Fruit fly (Drosophila melanogaster) whole organism, adult: ENCODE results near the gene mio.

ENCODE experiments used
- CG11617 ChIP-seq: fragments of 200-800 bp; sonication (Bioruptor generic); optimal IDR thresholded peaks from 2 replicates; lab custom pipeline; 2017; ENCODE audit warnings: mild to moderate bottlenecking, missing biosample characterization, missing genetic modification reagents, missing genetic modification characterization
- CG12768 ChIP-seq: fragments of 200-800 bp; sonication (Bioruptor generic); optimal IDR thresholded peaks from 2 replicates; lab custom pipeline; 2017; ENCODE audit warnings: missing biosample characterization, missing genetic modification characterization, mild to moderate bottlenecking, moderate library complexity, missing genetic modification reagents
- CG14711 ChIP-seq: fragments of 200-800 bp; sonication (Bioruptor generic); optimal IDR thresholded peaks from 2 replicates; lab custom pipeline; 2018; ENCODE audit warnings: missing biosample characterization, mild to moderate bottlenecking, missing genetic modification characterization, moderate library complexity
- CG1620 ChIP-seq: fragments of 200-800 bp; sonication (Bioruptor generic); optimal IDR thresholded peaks from 2 replicates; lab custom pipeline; 2016; ENCODE audit warnings: missing biosample characterization, missing genetic modification characterization
- CG33017 ChIP-seq: fragments of 200-800 bp; sonication (Bioruptor generic); optimal IDR thresholded peaks from 2 replicates; lab custom pipeline; 2018; ENCODE audit warnings: missing biosample characterization, mild to moderate bottlenecking, missing genetic modification characterization, moderate library complexity
- CG5204 ChIP-seq: fragments of 200-800 bp; sonication (Bioruptor generic); optimal IDR thresholded peaks from 2 replicates; lab custom pipeline; 2016; ENCODE audit warnings: missing biosample characterization, missing genetic modification characterization
- CG7045 ChIP-seq: fragments of 200-800 bp; sonication (Bioruptor generic); optimal IDR thresholded peaks from 2 replicates; lab custom pipeline; 2017; ENCODE audit warnings: missing biosample characterization, mild to moderate bottlenecking, missing genetic modification characterization
- CG7101 ChIP-seq: fragments of 200-800 bp; sonication (Bioruptor generic); optimal IDR thresholded peaks from 2 replicates; lab custom pipeline; 2018; ENCODE audit warnings: missing biosample characterization, mild to moderate bottlenecking, missing genetic modification characterization, moderate library complexity
- Clk ChIP-seq: fragments of 200-800 bp; sonication (Bioruptor generic); optimal IDR thresholded peaks from 2 replicates; lab custom pipeline; 2017; ENCODE audit warnings: missing biosample characterization, missing genetic modification characterization
- Crg-1 ChIP-seq: fragments of 200-800 bp; sonication (Bioruptor generic); optimal IDR thresholded peaks from 2 replicates; lab custom pipeline; 2016; ENCODE audit warnings: missing biosample characterization, missing genetic modification characterization
- Hr96 ChIP-seq: fragments of 200-800 bp; sonication (Bioruptor generic); optimal IDR thresholded peaks from 2 replicates; lab custom pipeline; 2016; ENCODE audit warnings: missing biosample characterization, missing genetic modification characterization
- Mnt ChIP-seq: fragments of 200-800 bp; sonication (Bioruptor generic); optimal IDR thresholded peaks from 2 replicates; lab custom pipeline; 2016; ENCODE audit warnings: missing biosample characterization, mild to moderate bottlenecking, missing genetic modification characterization
- bab1 ChIP-seq: fragments of 200-800 bp; sonication (Bioruptor generic); optimal IDR thresholded peaks from 3 replicates; lab custom pipeline; 2019; ENCODE audit warnings: missing biosample characterization, mild to moderate bottlenecking, missing genetic modification characterization, moderate library complexity
- cic ChIP-seq: fragments of 200-800 bp; sonication (Bioruptor generic); optimal IDR thresholded peaks from 2 replicates; lab custom pipeline; 2017; ENCODE audit warnings: missing biosample characterization, mild to moderate bottlenecking, missing genetic modification characterization, moderate library complexity
- cnc ChIP-seq, 2 experiments: fragments of >200 bp; optimal IDR thresholded peaks; 2 replicates each; lab custom pipeline; 2017
- kay ChIP-seq: fragments of 200-800 bp; sonication (Bioruptor generic); peaks from one replicate; lab custom pipeline; 2016; ENCODE audit warnings: missing biosample characterization, missing genetic modification characterization, borderline replicate concordance
- ovo ChIP-seq: fragments of 200-800 bp; sonication (Bioruptor generic); optimal IDR thresholded peaks from 2 replicates; lab custom pipeline; 2016; ENCODE audit warnings: missing biosample characterization, missing genetic modification characterization
- pad ChIP-seq: fragments of 200-800 bp; sonication (Bioruptor generic); optimal IDR thresholded peaks from 3 replicates; lab custom pipeline; 2017; ENCODE audit warnings: missing biosample characterization, missing genetic modification characterization, mild to moderate bottlenecking, moderate library complexity, missing genetic modification reagents
- tj ChIP-seq: fragments of 200-800 bp; sonication (Bioruptor generic); optimal IDR thresholded peaks from 3 replicates; lab custom pipeline; 2017; ENCODE audit warnings: missing biosample characterization, mild to moderate bottlenecking, missing genetic modification characterization, moderate library complexity
- toe ChIP-seq: fragments of 200-800 bp; sonication (Bioruptor generic); optimal IDR thresholded peaks from 2 replicates; lab custom pipeline; 2016; ENCODE audit warnings: missing biosample characterization, missing genetic modification characterization

The mio gene

DNA sequence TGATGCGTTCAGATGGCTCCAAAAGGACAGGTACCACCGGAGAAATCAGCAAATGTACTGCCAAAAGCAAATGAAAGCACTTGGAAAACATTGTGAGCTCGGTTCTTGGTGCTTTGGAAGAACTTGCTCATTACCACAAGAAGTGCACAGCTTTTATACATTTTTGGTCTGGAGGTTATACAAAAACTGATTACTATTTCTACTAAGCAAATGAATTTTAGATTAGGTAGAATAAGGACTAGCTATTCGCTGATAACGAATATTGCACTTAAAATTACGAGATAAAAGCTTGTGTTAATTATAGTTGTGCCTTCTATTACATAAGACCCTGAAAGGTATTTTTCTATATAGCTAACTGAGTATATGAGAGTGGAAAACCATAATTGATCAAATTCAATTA is 37.9 kb downstream of the mio start, which contains the start of gene Send1:
Send1 (minus strand) TSS at position 101 of the 400 bp plus-strand sequence.
- TF ChIP-seq cic (GFP tag; lab: Kevin White, UChicago) = no peak
- TF ChIP-seq Hr96 = no peak
- no peak for TF ChIP-seq toe
- no peak for TF ChIP-seq CG1620 (GFP tag; lab: Kevin White, UChicago)

DNA sequence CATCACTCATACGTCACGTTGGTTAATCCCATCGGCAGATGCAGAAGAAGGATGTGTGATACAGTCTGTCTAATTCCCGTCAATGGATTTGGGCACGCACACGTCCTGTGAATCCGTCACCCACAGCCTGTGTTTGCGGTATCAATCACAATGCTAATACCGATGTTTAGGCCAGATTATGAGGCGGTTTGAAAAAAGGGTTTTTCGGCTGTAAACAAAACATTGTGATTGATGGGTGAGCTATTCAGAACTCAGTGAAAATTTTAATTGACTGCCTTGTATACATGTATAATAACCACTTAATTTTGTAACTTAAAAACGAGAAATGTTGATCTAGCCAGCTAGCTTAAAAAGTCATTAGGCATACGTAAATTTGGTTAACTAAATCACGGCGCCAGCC is 46.1 kb downstream of the mio start, which contains the start of gene CG4270:
CG4270 (plus strand) TSS at position 301 of the 400 bp plus-strand sequence.
- TF ChIP-seq Crg-1 (GFP tag; lab: Kevin White, UChicago) (no peak), bab1 (GFP tag; lab: Kevin White, UChicago) (no peak), ovo (GFP tag; lab: Kevin White, UChicago) (no peak), CG11617 (GFP tag; lab: Kevin White, UChicago) (no peak), CG14711 (tag; lab: Kevin White, UChicago) (no peak), CG7101 (tag; lab: Kevin White, UChicago) (no peak), Hr96 (no peak), CG12768 (GFP tag; lab: Kevin White, UChicago) (no peak), Mnt (GFP tag; lab: Kevin White, UChicago) (no peak), CG7045 (no peak), pad (GFP tag; lab: Kevin White, UChicago) (no peak), toe (no peak), cic (GFP tag; lab: Kevin White, UChicago) (no peak), tj (no peak)

DNA sequence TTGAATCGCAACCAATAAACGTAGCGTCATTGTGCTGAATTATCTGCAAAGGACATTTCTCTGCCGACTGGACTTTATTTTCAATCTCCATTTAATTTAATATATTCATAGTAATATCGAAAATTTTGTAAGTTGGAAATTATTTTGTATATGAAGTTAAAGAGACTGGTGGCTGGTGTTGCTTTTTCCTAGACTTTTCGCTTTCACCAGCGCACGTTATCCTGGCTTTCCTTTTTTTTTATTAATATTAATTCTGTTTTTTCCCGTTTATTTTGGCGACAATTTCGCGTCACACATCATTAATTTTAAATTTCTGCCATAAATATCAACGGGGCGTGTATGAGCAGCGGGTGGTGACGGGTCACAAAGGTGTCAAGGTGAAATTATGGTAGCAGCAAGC is 48.1 kb downstream of the mio start, which contains the start of gene CG34049:
CG34049 (minus strand) TSS at position 101 of the 400 bp plus-strand sequence.
- TF ChIP-seq Hr96 (no peak), cic (GFP tag; lab: Kevin White, UChicago) (no peak), cnc (optimal IDR thresholded peaks at IDR 0.05; lab: Kevin White, UChicago) (no peak), toe (no peak), Mnt (GFP tag; lab: Kevin White, UChicago) (no peak), Clk (GFP tag; lab: Kevin White, UChicago) (no peak), kay (GFP tag; lab: Kevin White, UChicago) (no peak), CG33017 (no peak), CG7045 (no peak), Crg-1 (GFP tag; lab: Kevin White, UChicago) (no peak), CG5204 (GFP tag; lab: Kevin White, UChicago) (no peak), CG14711 (tag; lab: Kevin White, UChicago) (no peak), pad (GFP tag; lab: Kevin White, UChicago) (no peak), ovo (GFP tag; lab: Kevin White, UChicago) (no peak), CG1620 (GFP tag; lab: Kevin White, UChicago) (no peak), bab1 (GFP tag; lab: Kevin White, UChicago) (no peak), tj (no peak), CG12768 (GFP tag; lab: Kevin White, UChicago) (no peak), CG11617 (GFP tag; lab: Kevin White, UChicago) (no peak), CG7101 (tag; lab: Kevin White, UChicago) (no peak)

DNA sequence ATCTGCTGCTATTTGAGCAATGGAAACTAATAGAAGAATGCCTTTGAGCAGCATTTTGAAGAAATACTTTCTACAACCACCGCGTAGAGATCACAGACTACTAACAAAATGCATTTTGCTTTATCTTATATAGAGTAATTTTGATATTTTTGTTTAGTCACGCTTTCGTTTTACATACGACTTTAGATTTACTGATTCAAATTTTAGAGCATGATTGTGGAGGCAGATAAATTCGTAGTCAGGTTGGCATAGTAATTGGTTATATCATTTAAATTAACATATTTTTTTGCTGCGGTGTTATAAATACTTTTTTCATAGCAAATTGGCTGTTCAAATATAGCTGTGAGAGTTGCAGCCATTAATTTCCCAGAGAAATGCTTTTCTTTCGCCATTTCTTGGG is 52.0 kb downstream of the mio start, which contains the start of gene CG17242:
CG17242 (minus strand) TSS at position 101 of the 400 bp plus-strand sequence.
- no peak for TF ChIP-seq CG7045
- TF ChIP-seq CG5204 (GFP tag; lab: Kevin White, UChicago) = no peak
- no peak for TF ChIP-seq pad (GFP tag; lab: Kevin White, UChicago)
- TF ChIP-seq CG14711 (tag; lab: Kevin White, UChicago) = no peak
- TF ChIP-seq CG1620 (GFP tag; lab: Kevin White, UChicago) = no peak
- no peak for TF ChIP-seq ovo (GFP tag; lab: Kevin White, UChicago)
- TF ChIP-seq CG7101 (tag; lab: Kevin White, UChicago) = no peak
- no peak for TF ChIP-seq Clk (GFP tag; lab: Kevin White, UChicago)
- no peak for TF ChIP-seq kay (GFP tag; lab: Kevin White, UChicago)
- TF ChIP-seq cnc (optimal IDR thresholded peaks at IDR 0.05; lab: Kevin White, UChicago) = no peak
- TF ChIP-seq cic (GFP tag; lab: Kevin White, UChicago) = no peak
- TF ChIP-seq Mnt (GFP tag; lab: Kevin White, UChicago) = no peak
- TF ChIP-seq Crg-1 (GFP tag; lab: Kevin White, UChicago) = no peak
- no peak for TF ChIP-seq Hr96
- no peak for TF ChIP-seq CG33017
- no peak for TF ChIP-seq CG12768 (GFP tag; lab: Kevin White, UChicago)
- no peak for TF ChIP-seq toe
- TF ChIP-seq bab1 (GFP tag; lab: Kevin White, UChicago) = no peak
